Fruit fly (Drosophila melanogaster) whole organism: Measurements from ENCODE around the gene CG10222.

Experiments
- CG8478 ChIP-seq: fragments of >200 bp; optimal IDR thresholded peaks from 2 replicates; lab custom pipeline; 2018; ENCODE audit warnings: inconsistent platforms
- Dll ChIP-seq: fragments of >200 bp; optimal IDR thresholded peaks from 2 replicates; lab custom pipeline; 2017
- EcR ChIP-seq, 2 experiments: fragments of >200 bp; optimal IDR thresholded peaks; 2 replicates each; lab custom pipeline; 2017; ENCODE audit warnings: missing biosample characterization in 2 of 2, missing genetic modification characterization in 2 of 2, missing genetic modification reagents in 2 of 2
- pan ChIP-seq: fragments of >200 bp; optimal IDR thresholded peaks from 2 replicates; lab custom pipeline; 2017
- psq ChIP-seq: fragments of >200 bp; optimal IDR thresholded peaks from 2 replicates; lab custom pipeline; 2017
- usp ChIP-seq: fragments of >200 bp; optimal IDR thresholded peaks from 2 replicates; lab custom pipeline; 2017; ENCODE audit warnings: missing biosample characterization, missing genetic modification characterization, mixed read lengths

CG10222 gene

DNA sequence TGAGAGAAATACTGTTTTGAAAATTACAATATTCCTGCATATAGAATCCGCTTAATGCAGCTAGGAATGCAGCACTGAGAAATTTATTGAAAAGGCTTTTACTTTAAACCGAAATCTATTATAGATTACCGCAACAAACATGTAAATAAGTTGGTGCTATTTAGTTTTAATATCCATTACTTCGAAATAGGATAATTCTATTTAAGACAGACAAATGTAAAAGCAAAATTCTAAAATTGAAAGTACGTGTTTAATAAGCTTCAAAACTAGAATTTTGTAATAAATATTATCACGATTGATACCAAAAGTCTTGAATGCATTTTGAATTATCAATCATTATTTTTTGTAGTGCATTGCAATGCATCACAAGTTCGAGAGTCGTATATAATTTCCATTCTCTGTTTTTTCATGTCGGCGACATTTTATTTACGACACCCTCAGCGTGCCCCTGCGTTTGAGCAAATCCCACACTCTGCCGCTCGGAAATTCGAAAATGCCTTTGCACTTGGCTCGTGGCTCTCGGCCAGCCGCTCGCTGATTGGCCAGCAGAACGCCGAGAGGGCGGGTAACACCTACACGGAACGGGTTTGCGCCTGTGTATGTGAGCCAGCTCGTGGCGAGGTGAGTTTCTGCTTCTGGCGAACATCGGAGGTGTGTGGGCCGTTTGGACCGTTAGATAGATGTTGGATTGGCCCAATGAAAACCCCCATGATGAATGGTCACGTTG lies 8.9 kb downstream of the CG10222 start:
- TF ChIP-seq Dll (lab: Kevin White, UChicago) = no peak
- no peak for TF ChIP-seq usp (GFP tag; lab: Kevin White, UChicago)
- TF ChIP-seq psq = no peak
- TF ChIP-seq EcR (GFP tag; optimal IDR thresholded peaks at IDR 0.05; lab: Kevin White, UChicago) = no peak
- no peak for TF ChIP-seq CG8478
- no peak for TF ChIP-seq pan (lab: Kevin White, UChicago)

- TF ChIP-seq pan (lab: Kevin White, UChicago) = no peak
- TF ChIP-seq CG8478 = no peak
Observed at dm6 chr3L:13400872-13401418, 11.3 kb downstream of the CG10222 start, which contains the start of gene sens. Gene sens (minus strand): TSS chr3L:13401125.

DNA sequence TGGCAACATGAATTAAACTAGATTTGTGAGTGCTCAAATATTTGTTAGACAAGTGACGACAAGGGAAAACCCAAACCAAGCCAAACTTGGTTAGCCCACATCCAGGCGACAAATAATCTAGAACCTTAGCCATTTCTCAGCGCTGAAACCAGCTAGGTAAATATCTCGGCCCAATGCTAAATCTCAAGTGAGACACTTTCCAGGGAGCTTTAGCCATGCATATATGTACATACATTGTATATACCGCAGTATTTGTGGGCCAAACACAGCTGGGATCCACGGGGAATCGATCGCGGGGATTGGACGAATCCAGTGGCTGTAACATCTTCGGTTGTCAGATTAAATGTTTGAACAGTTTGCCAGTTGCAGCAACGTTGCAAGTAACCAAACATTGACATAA lies 14.6 kb downstream of the CG10222 start:
- no peak for TF ChIP-seq CG8478
- TF ChIP-seq usp (GFP tag; lab: Kevin White, UChicago) = no peak
- TF ChIP-seq pan (lab: Kevin White, UChicago) = no peak
- TF ChIP-seq psq = no peak
- no peak for TF ChIP-seq Dll (lab: Kevin White, UChicago)
- TF ChIP-seq EcR (GFP tag; optimal IDR thresholded peaks at IDR 0.05; lab: Kevin White, UChicago) = no peak

DNA sequence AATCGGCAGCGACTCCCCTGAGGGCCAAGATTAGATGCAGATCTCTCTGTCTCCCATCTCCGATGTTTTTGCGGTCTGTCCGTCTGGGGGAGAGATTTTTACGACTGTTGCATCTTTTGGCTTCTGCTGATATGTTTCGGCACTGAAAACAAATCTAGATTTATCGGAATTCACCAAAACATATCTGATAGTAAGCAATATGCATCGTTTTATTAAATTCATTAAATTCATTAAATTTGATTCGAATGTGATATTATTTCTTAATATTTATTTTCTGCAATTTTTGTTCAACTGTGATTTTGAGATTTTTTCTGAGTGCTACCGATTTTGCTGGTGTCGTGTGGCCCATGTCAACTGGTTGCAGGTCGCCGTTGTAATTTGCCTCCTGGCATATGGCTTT lies 18.7 kb downstream of the CG10222 start:
- TF ChIP-seq EcR (GFP tag; optimal IDR thresholded peaks at IDR 0.05; lab: Kevin White, UChicago) = no peak
- no peak for TF ChIP-seq Dll (lab: Kevin White, UChicago)
- TF ChIP-seq pan (lab: Kevin White, UChicago) = no peak
- no peak for TF ChIP-seq usp (GFP tag; lab: Kevin White, UChicago)
- no peak for TF ChIP-seq CG8478
- TF ChIP-seq psq = no peak

dm6 chr3L:13389834-13390233 lies 22.4 kb downstream of the CG10222 start, which contains the start of gene Poc1:
Gene Poc1 (minus strand): TSS chr3L:13390006.
- no peak for TF ChIP-seq pan (lab: Kevin White, UChicago)
- no peak for TF ChIP-seq usp (GFP tag; lab: Kevin White, UChicago)
- no peak for TF ChIP-seq EcR (GFP tag; optimal IDR thresholded peaks at IDR 0.05; lab: Kevin White, UChicago)
- no peak for TF ChIP-seq psq
- no peak for TF ChIP-seq Dll (lab: Kevin White, UChicago)
- TF ChIP-seq CG8478 = no peak

DNA sequence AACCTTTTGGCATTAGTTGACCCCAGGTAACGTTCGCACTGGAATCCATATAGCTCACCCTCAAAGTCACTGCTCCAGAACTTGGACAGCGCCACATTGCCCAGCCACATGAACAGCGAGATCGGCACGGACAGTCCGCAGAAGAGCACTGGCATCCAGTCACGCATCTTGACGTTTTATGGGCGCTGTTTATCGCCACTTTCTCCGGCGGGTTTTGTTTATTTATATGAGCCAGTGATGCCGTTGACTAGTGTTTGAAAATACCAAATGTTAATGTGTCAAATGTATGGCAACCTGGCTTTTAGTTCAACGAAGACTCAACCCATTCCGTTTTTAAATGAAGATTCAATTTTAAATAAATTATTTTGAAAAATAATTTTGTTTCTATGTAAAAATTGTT lies 24.6 kb downstream of the CG10222 start, which contains the start of gene CG10171:
Gene CG10171, minus strand, starts transcription at position 300 of the 400 bp plus-strand sequence.
- no peak for TF ChIP-seq EcR (GFP tag; optimal IDR thresholded peaks at IDR 0.05; lab: Kevin White, UChicago)
- TF ChIP-seq usp (GFP tag; lab: Kevin White, UChicago) = no peak
- no peak for TF ChIP-seq CG8478
- no peak for TF ChIP-seq pan (lab: Kevin White, UChicago)
- no peak for TF ChIP-seq Dll (lab: Kevin White, UChicago)
- no peak for TF ChIP-seq psq

- TF ChIP-seq psq = no peak
- TF ChIP-seq CG8478 = no peak
- no peak for TF ChIP-seq Dll (lab: Kevin White, UChicago)
Observed at dm6 chr3L:13384489-13384888, 27.8 kb downstream of the CG10222 start, which contains the start of gene CG14110. Gene CG14110 (plus strand): TSS chr3L:13384789.

dm6 chr3L:13382061-13382815 lies 30.0 kb downstream of the CG10222 start, which contains the start of gene ImpL1:
Gene ImpL1 (plus strand): TSS chr3L:13382765.
- TF ChIP-seq Dll (lab: Kevin White, UChicago) (no peak), EcR (GFP tag; optimal IDR thresholded peaks at IDR 0.05; lab: Kevin White, UChicago) (no peak), CG8478 (no peak), psq (no peak), usp (GFP tag; lab: Kevin White, UChicago) (no peak), pan (lab: Kevin White, UChicago) (no peak)

DNA sequence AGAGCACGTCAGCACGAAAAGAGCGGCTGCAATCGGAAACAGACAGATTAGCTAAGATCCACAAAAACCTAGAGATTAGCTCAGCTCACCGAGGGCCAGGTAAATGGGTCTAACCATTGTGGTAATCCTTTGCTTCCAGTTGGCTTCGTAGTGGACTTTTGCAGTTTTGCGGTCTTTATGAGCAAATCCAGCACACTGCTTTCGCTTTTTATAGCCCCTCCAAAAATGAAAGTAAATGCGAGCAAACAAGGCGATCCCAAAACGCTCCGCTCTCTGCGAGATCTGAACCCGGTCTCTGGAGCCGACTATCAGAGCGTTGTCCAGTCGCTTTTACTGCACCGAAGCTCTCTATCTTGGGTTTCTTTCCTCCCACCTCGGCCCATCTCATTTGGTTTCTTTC lies 31.1 kb downstream of the CG10222 start, which contains the start of gene CG14107:
Gene CG14107, minus strand, starts transcription at position 187 of the 400 bp plus-strand sequence.
- no peak for TF ChIP-seq Dll (lab: Kevin White, UChicago)
- TF ChIP-seq CG8478 = no peak
- no peak for TF ChIP-seq pan (lab: Kevin White, UChicago)
- no peak for TF ChIP-seq EcR (GFP tag; optimal IDR thresholded peaks at IDR 0.05; lab: Kevin White, UChicago)
- TF ChIP-seq psq = no peak
- TF ChIP-seq usp (GFP tag; lab: Kevin White, UChicago) = no peak

DNA sequence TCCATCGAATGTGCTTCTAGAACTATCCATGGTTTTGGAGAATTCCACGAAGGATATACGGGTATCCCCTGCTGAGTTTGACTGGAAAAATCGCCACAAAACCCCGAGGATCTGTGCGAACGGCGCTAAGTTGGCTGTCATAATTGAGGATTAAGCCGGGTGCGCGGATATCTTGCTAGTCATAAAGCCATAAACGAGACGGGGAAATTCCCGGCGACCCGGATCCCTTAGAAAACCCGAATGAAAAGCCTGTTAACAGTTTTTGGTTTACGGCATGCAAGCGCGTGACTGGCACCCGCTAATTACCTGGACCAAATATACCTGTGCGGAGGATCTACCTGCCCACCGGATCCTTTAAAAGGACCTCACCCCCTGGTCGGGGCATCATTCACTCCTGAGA lies 34.1 kb downstream of the CG10222 start, which contains the start of gene SNCF:
Gene SNCF, plus strand, starts transcription at position 382 of the 400 bp plus-strand sequence.
- TF ChIP-seq EcR (GFP tag; optimal IDR thresholded peaks at IDR 0.05; lab: Kevin White, UChicago) (no peak), psq (no peak), CG8478 (no peak), pan (lab: Kevin White, UChicago) (no peak), usp (GFP tag; lab: Kevin White, UChicago) (no peak), Dll (lab: Kevin White, UChicago) (no peak)

DNA sequence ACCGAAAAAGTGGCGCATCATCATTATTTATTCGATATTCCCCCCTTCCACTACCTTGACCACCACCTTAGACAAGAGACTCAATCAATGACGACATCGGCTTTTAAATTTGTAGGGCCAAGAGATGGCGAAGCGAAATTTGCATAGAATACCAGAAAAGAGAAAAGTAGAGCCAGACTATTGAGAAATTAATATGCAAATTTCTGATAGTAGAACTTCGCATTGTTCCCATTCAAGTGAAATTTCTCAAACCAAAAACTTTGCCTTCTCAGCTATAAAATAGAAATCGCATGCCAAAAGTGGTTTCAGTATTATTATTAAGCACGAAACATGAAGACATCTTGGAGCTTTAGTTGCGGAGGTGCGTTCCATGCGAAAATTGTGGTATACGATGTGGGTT lies 34.6 kb downstream of the CG10222 start, which contains the start of gene CG14111:
Gene CG14111, plus strand, starts transcription at position 301 of the 400 bp plus-strand sequence.
- no peak for TF ChIP-seq usp (GFP tag; lab: Kevin White, UChicago)
- TF ChIP-seq CG8478 = no peak
- no peak for TF ChIP-seq Dll (lab: Kevin White, UChicago)
- no peak for TF ChIP-seq EcR (GFP tag; optimal IDR thresholded peaks at IDR 0.05; lab: Kevin White, UChicago)
- no peak for TF ChIP-seq pan (lab: Kevin White, UChicago)
- TF ChIP-seq psq = no peak
